Worm (Caenorhabditis elegans) whole organism, late embryonic: Measurements from ENCODE around the gene acdh-12.

Experiments used
- C08G9.2 ChIP-seq: sonication (generic microtip); optimal IDR thresholded peaks from 2 replicates; lab custom pipeline; 2016; ENCODE audit warnings: mild to moderate bottlenecking, missing genetic modification characterization, moderate library complexity, missing compliant biosample characterization
- C38D4.7 ChIP-seq: fragments of 200-800 bp; sonication (Bioruptor generic); optimal IDR thresholded peaks from 2 replicates; lab custom pipeline; 2018; ENCODE audit warnings: mild to moderate bottlenecking, missing genetic modification characterization, moderate library complexity, missing compliant biosample characterization
- T23F11.4 ChIP-seq: fragments of 200-800 bp; sonication (Bioruptor generic); optimal IDR thresholded peaks from 2 replicates; lab custom pipeline; 2018; ENCODE audit warnings: mild to moderate bottlenecking, missing genetic modification characterization, missing compliant biosample characterization
- Y22D7AL.16 ChIP-seq: sonication (generic microtip); optimal IDR thresholded peaks from 2 replicates; lab custom pipeline; 2016; ENCODE audit warnings: missing genetic modification characterization, missing compliant biosample characterization
- ahr-1 ChIP-seq: sonication (generic microtip); optimal IDR thresholded peaks from 2 replicates; lab custom pipeline; 2016; ENCODE audit warnings: missing genetic modification characterization, missing compliant biosample characterization
- ama-1 ChIP-seq: fragments of 150-350 bp; optimal IDR thresholded peaks from 2 replicates; lab custom pipeline; 2014
- ceh-14 ChIP-seq: sonication (generic microtip); optimal IDR thresholded peaks from 2 replicates; lab custom pipeline; 2016; ENCODE audit warnings: missing genotype, missing genetic modification characterization, missing compliant biosample characterization
- ceh-24 ChIP-seq: sonication (generic microtip); optimal IDR thresholded peaks from 2 replicates; lab custom pipeline; 2016; ENCODE audit warnings: mild to moderate bottlenecking, missing genetic modification characterization, missing compliant biosample characterization
- ceh-30 ChIP-seq: fragments of 150-350 bp; optimal IDR thresholded peaks from 2 replicates; lab custom pipeline; 2014; ENCODE audit warnings: missing biosample characterization, missing genetic modification characterization
- ceh-31 ChIP-seq: sonication (generic microtip); optimal IDR thresholded peaks from 2 replicates; lab custom pipeline; 2016; ENCODE audit warnings: missing genetic modification characterization, missing compliant biosample characterization
- ceh-45 ChIP-seq: fragments of 200-800 bp; sonication (Bioruptor generic); IDR thresholded peaks from 2 replicates; pipeline ENCODE4 v1.3.6; 2022; ENCODE audit warnings: missing genetic modification reagents, missing genetic modification characterization, missing compliant biosample characterization
- ceh-48 ChIP-seq: sonication (generic microtip); optimal IDR thresholded peaks from 2 replicates; lab custom pipeline; 2016; ENCODE audit warnings: missing genetic modification characterization, inconsistent platforms, missing compliant biosample characterization
- ceh-9 ChIP-seq: sonication (generic microtip); optimal IDR thresholded peaks from 2 replicates; lab custom pipeline; 2016; ENCODE audit warnings: mild to moderate bottlenecking, missing genetic modification characterization, inconsistent platforms, missing compliant biosample characterization
- che-1 ChIP-seq: sonication (generic microtip); optimal IDR thresholded peaks from 2 replicates; lab custom pipeline; 2016; ENCODE audit warnings: mild to moderate bottlenecking, missing genetic modification characterization, missing compliant biosample characterization
- elt-2 ChIP-seq: sonication (generic microtip); optimal IDR thresholded peaks from 2 replicates; lab custom pipeline; 2016; ENCODE audit warnings: missing genetic modification reagents, missing genetic modification characterization, missing compliant biosample characterization
- elt-4 ChIP-seq: sonication (generic microtip); optimal IDR thresholded peaks from 2 replicates; lab custom pipeline; 2016; ENCODE audit warnings: missing genetic modification characterization, missing compliant biosample characterization
- eyg-1 ChIP-seq: sonication (generic microtip); optimal IDR thresholded peaks from 2 replicates; lab custom pipeline; 2016; ENCODE audit warnings: missing genotype, missing genetic modification characterization, missing compliant biosample characterization
- fax-1 ChIP-seq: sonication (generic microtip); optimal IDR thresholded peaks from 2 replicates; lab custom pipeline; 2016; ENCODE audit warnings: missing genotype, missing genetic modification characterization, missing compliant biosample characterization
- hlh-30 ChIP-seq: sonication (generic microtip); optimal IDR thresholded peaks from 2 replicates; lab custom pipeline; 2017; ENCODE audit warnings: antibody characterized with exemption, missing genetic modification characterization, missing compliant biosample characterization; ENCODE audit not compliant: insufficient read depth
- madf-2 ChIP-seq: sonication (generic microtip); optimal IDR thresholded peaks from 2 replicates; lab custom pipeline; 2017; ENCODE audit warnings: missing genetic modification characterization, missing compliant biosample characterization
- mec-3 ChIP-seq: sonication (generic microtip); optimal IDR thresholded peaks from 2 replicates; lab custom pipeline; 2016; ENCODE audit warnings: borderline replicate concordance, missing genetic modification characterization, missing compliant biosample characterization
- pag-3 ChIP-seq: sonication (generic microtip); optimal IDR thresholded peaks from 2 replicates; lab custom pipeline; 2016; ENCODE audit warnings: missing compliant biosample characterization, missing genetic modification characterization, borderline replicate concordance
- pat-9 ChIP-seq: fragments of 200-800 bp; sonication (Bioruptor generic); optimal IDR thresholded peaks from 2 replicates; lab custom pipeline; 2018; ENCODE audit warnings: mild to moderate bottlenecking, missing genetic modification characterization, moderate library complexity, missing compliant biosample characterization
- pax-1 ChIP-seq: fragments of 150-350 bp; optimal IDR thresholded peaks from 2 replicates; lab custom pipeline; 2014; ENCODE audit warnings: missing biosample characterization, missing genetic modification characterization
- ref-2 ChIP-seq: sonication (generic microtip); optimal IDR thresholded peaks from 2 replicates; lab custom pipeline; 2016; ENCODE audit warnings: missing genetic modification characterization, missing compliant biosample characterization
- rnt-1 ChIP-seq: sonication (generic microtip); optimal IDR thresholded peaks from 2 replicates; lab custom pipeline; 2016; ENCODE audit warnings: missing genetic modification characterization, missing compliant biosample characterization
- sdc-2 ChIP-seq: sonication (generic microtip); optimal IDR thresholded peaks from 2 replicates; lab custom pipeline; 2016; ENCODE audit warnings: missing genotype, missing genetic modification characterization, missing compliant biosample characterization
- syd-9 ChIP-seq: sonication (generic microtip); optimal IDR thresholded peaks from 2 replicates; lab custom pipeline; 2016; ENCODE audit warnings: mild to moderate bottlenecking, missing genetic modification characterization, moderate library complexity, missing compliant biosample characterization
- unc-3 ChIP-seq, 2 experiments: fragments of 200-800 bp in 1 of 2; sonication (Bioruptor generic) in 1 of 2; sonication (generic microtip) in 1 of 2; conservative IDR thresholded peaks in 1 of 2; optimal IDR thresholded peaks in 1 of 2; 2 replicates each; pipeline versions ENCODE4 v1.3.6 to Lab custom; 2016 to 2022; ENCODE audit warnings: missing compliant biosample characterization in 2 of 2, missing genetic modification characterization in 2 of 2, missing genetic modification reagents in 1 of 2
- unc-42 ChIP-seq: sonication (generic microtip); optimal IDR thresholded peaks from 2 replicates; lab custom pipeline; 2016; ENCODE audit warnings: missing genotype, missing genetic modification characterization, missing compliant biosample characterization
- unc-55 ChIP-seq: sonication (generic microtip); optimal IDR thresholded peaks from 2 replicates; lab custom pipeline; 2017; ENCODE audit warnings: missing biosample characterization, missing genetic modification reagents, missing genetic modification characterization
- ztf-16 ChIP-seq: sonication (generic microtip); optimal IDR thresholded peaks from 2 replicates; lab custom pipeline; 2017; ENCODE audit warnings: missing genetic modification characterization, missing compliant biosample characterization

acdh-12 gene

ce11 chrII:7197434-7197833 is 2.0 kb upstream of the acdh-12 start:
- TF ChIP-seq unc-3 (GFP tag; conservative IDR thresholded peaks at IDR 0.05; lab: Robert Waterston, UW): no peak
- TF ChIP-seq unc-3 (tag; optimal IDR thresholded peaks at IDR 0.05; lab: Kevin White, UChicago): no peak

- TF ChIP-seq elt-2 (tag; lab: Kevin White, UChicago) (peak; percentile 16), elt-4 (tag; lab: Kevin White, UChicago) (no peak)
Observed at ce11 chrII:7196040-7196439, 599 bp upstream of the acdh-12 start, which contains the start of gene maoc-1. Gene maoc-1 (plus strand): TSS chrII:7196276.

- TF ChIP-seq che-1 (tag; lab: Kevin White, UChicago): no peak
- no peak for TF ChIP-seq rnt-1 (tag; lab: Kevin White, UChicago)
- TF ChIP-seq sdc-2 (tag; lab: Kevin White, UChicago): no peak
- TF ChIP-seq eyg-1 (tag; lab: Kevin White, UChicago): no peak
- no peak for TF ChIP-seq madf-2 (tag; lab: Kevin White, UChicago)
- no peak for TF ChIP-seq ahr-1 (tag; lab: Kevin White, UChicago)
- TF ChIP-seq hlh-30 (tag; lab: Kevin White, UChicago): no peak
- TF ChIP-seq unc-55: no peak
Observed at ce11 chrII:7189120-7189519, 6.3 kb downstream of the acdh-12 start, which contains the start of gene E04F6.4. Gene E04F6.4 (plus strand): TSS chrII:7189420.

- TF ChIP-seq ama-1: no peak
- TF ChIP-seq C08G9.2 (tag; lab: Kevin White, UChicago): no peak
- no peak for TF ChIP-seq ceh-31 (tag; lab: Kevin White, UChicago)
- no peak for TF ChIP-seq ceh-48
- TF ChIP-seq syd-9 (tag; lab: Kevin White, UChicago): no peak
- TF ChIP-seq ceh-14: no peak
- no peak for TF ChIP-seq Y22D7AL.16 (tag; lab: Kevin White, UChicago)
- no peak for TF ChIP-seq fax-1 (tag; lab: Kevin White, UChicago)
- TF ChIP-seq ref-2: no peak
- TF ChIP-seq C38D4.7 (GFP tag; lab: Kevin White, UChicago): no peak
- TF ChIP-seq ceh-24 (tag; lab: Kevin White, UChicago): no peak
- no peak for TF ChIP-seq pag-3 (tag; lab: Kevin White, UChicago)
- TF ChIP-seq eyg-1 (tag; lab: Kevin White, UChicago): no peak
- TF ChIP-seq ceh-45 (GFP tag; lab: Robert Waterston, UW): no peak
- no peak for TF ChIP-seq ceh-30
Observed at ce11 chrII:7187110-7187509, 8.3 kb downstream of the acdh-12 start, which contains the start of gene C27H5.6. Gene C27H5.6 (minus strand): TSS chrII:7187210.

ce11 chrII:7186117-7186516 is 9.3 kb downstream of the acdh-12 start:
- TF ChIP-seq pat-9 (no peak), ceh-31 (tag; lab: Kevin White, UChicago) (no peak), ahr-1 (tag; lab: Kevin White, UChicago) (no peak), unc-42 (tag; lab: Kevin White, UChicago) (no peak), ceh-14 (no peak), ztf-16 (no peak), ceh-30 (no peak), ceh-9 (no peak), T23F11.4 (GFP tag; lab: Kevin White, UChicago) (no peak), mec-3 (tag; lab: Kevin White, UChicago) (no peak), ceh-24 (tag; lab: Kevin White, UChicago) (no peak), pax-1 (tag; lab: Kevin White, UChicago) (no peak), hlh-30 (tag; lab: Kevin White, UChicago) (no peak), ceh-48 (no peak), fax-1 (tag; lab: Kevin White, UChicago) (no peak)
- TF ChIP-seq, all 69 proteins: peak for 0
